Worm (Caenorhabditis elegans): ENCODE measurements around the gene pcm-1.

- TF ChIP-seq lin-13 (GFP tag; optimal IDR thresholded peaks at IDR 0.05) = no peak
- no peak for TF ChIP-seq hlh-17 (GFP tag; optimal IDR thresholded peaks at IDR 0.05; ENCODE audit: borderline replicate concordance)
- no peak for TF ChIP-seq lsy-2 (tag; optimal IDR thresholded peaks at IDR 0.05)
- no peak for TF ChIP-seq lin-39 (tag; optimal IDR thresholded peaks at IDR 0.05)
- no peak for TF ChIP-seq jun-1 (tag; optimal IDR thresholded peaks at IDR 0.05)
Measured at ce11 chrV:5984244-5984643, 20.6 kb upstream of the pcm-1 start.

Data from whole organism, L1 larva.